Fruit fly (Drosophila melanogaster): ENCODE data around the gene GstT3.

GstT3 gene

dm6 chrX:20495767-20496656 lies 28.8 kb downstream of the GstT3 start (continued):
- TF ChIP-seq slp2 (GFP tag; optimal IDR thresholded peaks at IDR 0.05), result peak; percentile 18
- no peak for TF ChIP-seq tna (GFP tag; IDR thresholded peaks at IDR 0.05; ENCODE audit: partially characterized antibody)
- no peak for TF ChIP-seq lov (optimal IDR thresholded peaks at IDR 0.05)
- 0 out of 3 replicates have a peak, but pooled peaks have one; percentile 33 for TF ChIP-seq lov (GFP tag; IDR thresholded peaks at IDR 0.05)
- TF ChIP-seq tio (GFP tag; optimal IDR thresholded peaks at IDR 0.05), result peak; percentile 64
- TF ChIP-seq CG33557 (GFP tag; optimal IDR thresholded peaks at IDR 0.05), result peak; percentile 35
- no peak for TF ChIP-seq CG14965 (GFP tag; optimal IDR thresholded peaks at IDR 0.05; ENCODE audit: borderline replicate concordance)
- TF ChIP-seq CG4360 (GFP tag; IDR thresholded peaks at IDR 0.05), result no peak
- TF ChIP-seq unpg (GFP tag; optimal IDR thresholded peaks at IDR 0.05), result peak; percentile 65
- TF ChIP-seq CG12236 (GFP tag; optimal IDR thresholded peaks at IDR 0.05), result no peak
- no peak for TF ChIP-seq CG16813 (GFP tag; IDR thresholded peaks at IDR 0.05; ENCODE audit: partially characterized antibody)
- peak; percentile 48 for TF ChIP-seq Hr3 (GFP tag; optimal IDR thresholded peaks at IDR 0.05)
- TF ChIP-seq Max (GFP tag; optimal IDR thresholded peaks at IDR 0.05), result peak; percentile 43
- TF ChIP-seq HLHmδ (GFP tag; optimal IDR thresholded peaks at IDR 0.05), result no peak
- TF ChIP-seq B-H2 (GFP tag; optimal IDR thresholded peaks at IDR 0.05), result no peak
- no peak for TF ChIP-seq YL-1 (GFP tag; optimal IDR thresholded peaks at IDR 0.05)
- peak; percentile 61 for TF ChIP-seq CG18599 (GFP tag; optimal IDR thresholded peaks at IDR 0.05)
- TF ChIP-seq Sin3A (optimal IDR thresholded peaks at IDR 0.05), result no peak
- TF ChIP-seq Dip3 (GFP tag; optimal IDR thresholded peaks at IDR 0.05), result peak; percentile 42
- no peak for TF ChIP-seq klu (GFP tag; IDR thresholded peaks at IDR 0.05)
- no peak for TF ChIP-seq CG11398 (GFP tag; optimal IDR thresholded peaks at IDR 0.05)
- TF ChIP-seq CG42726 (GFP tag; IDR thresholded peaks at IDR 0.05; ENCODE audit: partially characterized antibody), result no peak
- no peak for TF ChIP-seq HmgD (GFP tag; optimal IDR thresholded peaks at IDR 0.05)
- 0 out of 3 replicates have a peak, but pooled peaks have one; percentile 30 for TF ChIP-seq B-H1 (GFP tag; IDR thresholded peaks at IDR 0.05)
- peak; percentile 28 to 64 for TF ChIP-seq Hr51 (GFP tag; optimal IDR thresholded peaks at IDR 0.05)
- TF ChIP-seq Ets97D (GFP tag; optimal IDR thresholded peaks at IDR 0.05), result no peak
- TF ChIP-seq Dfd (GFP tag; optimal IDR thresholded peaks at IDR 0.05), result peak in 1 of 2 experiments; percentile 18
- TF ChIP-seq CG12155 (GFP tag; optimal IDR thresholded peaks at IDR 0.05), result peak; percentile 48
- TF ChIP-seq dan (GFP tag; IDR thresholded peaks at IDR 0.05), result no peak
- no peak for TF ChIP-seq Poxn (GFP tag; IDR thresholded peaks at IDR 0.05)
- peak; percentile 8 for TF ChIP-seq Vsx1 (GFP tag; optimal IDR thresholded peaks at IDR 0.05)
- TF ChIP-seq abd-A (tag; optimal IDR thresholded peaks at IDR 0.05), result peak; percentile 69
- TF ChIP-seq NfI (GFP tag; optimal IDR thresholded peaks at IDR 0.05), result peak; percentile 49
- TF ChIP-seq CG14860 (GFP tag; IDR thresholded peaks at IDR 0.05; ENCODE audit: partially characterized antibody), result no peak
- peak; percentile 48 for TF ChIP-seq Atf6 (GFP tag; IDR thresholded peaks at IDR 0.05)
- TF ChIP-seq CG18476 (GFP tag; optimal IDR thresholded peaks at IDR 0.05), result peak; percentile 13
- peak; percentile 70 for TF ChIP-seq Blimp-1 (GFP tag; optimal IDR thresholded peaks at IDR 0.05)
- peak; percentile 1 for TF ChIP-seq CG8281 (tag; optimal IDR thresholded peaks at IDR 0.05)
- no peak for TF ChIP-seq CG5953 (GFP tag; IDR thresholded peaks at IDR 0.05)
- no peak for TF ChIP-seq Elba2 (GFP tag; optimal IDR thresholded peaks at IDR 0.05)
- no peak for TF ChIP-seq mld (GFP tag; IDR thresholded peaks at IDR 0.05; ENCODE audit: partially characterized antibody)
- TF ChIP-seq crc (GFP tag; optimal IDR thresholded peaks at IDR 0.05), result no peak
- no peak for TF ChIP-seq btn (GFP tag; optimal IDR thresholded peaks at IDR 0.05)
- no peak for TF ChIP-seq fd102C (GFP tag; optimal IDR thresholded peaks at IDR 0.05)
- TF ChIP-seq rib (GFP tag; IDR thresholded peaks at IDR 0.05), result no peak
- peak in 1 of 2 experiments; percentile 53 for TF ChIP-seq Eip74EF (GFP tag; optimal IDR thresholded peaks at IDR 0.05)
- no peak for TF ChIP-seq CG11723 (GFP tag; optimal IDR thresholded peaks at IDR 0.05)
- peak; percentile 61 for TF ChIP-seq CG14441 (GFP tag; IDR thresholded peaks at IDR 0.05)

Measured in whole organism, embryonic.